Worm (Caenorhabditis elegans): ENCODE measurements around the gene mes-6.

mes-6 gene

ce11 chrIV:8512679-8513078 lies 1.6 kb downstream of the mes-6 start, which contains the start of gene C09G4.4:
Gene C09G4.4 (plus strand): TSS chrIV:8512979.
- TF ChIP-seq ceh-31 (tag; optimal IDR thresholded peaks at IDR 0.05) (no peak), elt-2 (tag; optimal IDR thresholded peaks at IDR 0.05) (peak; percentile 15)

ce11 chrIV:8513619-8514018 lies 2.5 kb downstream of the mes-6 start, which contains the start of gene cks-1:
Gene cks-1 (plus strand): TSS chrIV:8513919.
- TF ChIP-seq dve-1 (tag; optimal IDR thresholded peaks at IDR 0.05), result no peak

ce11 chrIV:8514546-8514945 lies 3.5 kb downstream of the mes-6 start:
- TF ChIP-seq lin-11 (tag; optimal IDR thresholded peaks at IDR 0.05) (no peak), pqm-1 (tag; optimal IDR thresholded peaks at IDR 0.05) (no peak), T23F11.4 (GFP tag; optimal IDR thresholded peaks at IDR 0.05) (no peak), pros-1 (tag; optimal IDR thresholded peaks at IDR 0.05) (no peak), hlh-30 (tag; optimal IDR thresholded peaks at IDR 0.05; ENCODE audit: insufficient read depth) (no peak), ttx-3 (tag; optimal IDR thresholded peaks at IDR 0.05) (no peak), ceh-18 (tag; optimal IDR thresholded peaks at IDR 0.05) (no peak), eyg-1 (tag; optimal IDR thresholded peaks at IDR 0.05) (no peak), C08G9.2 (tag; optimal IDR thresholded peaks at IDR 0.05) (no peak), ama-1 (optimal IDR thresholded peaks at IDR 0.05) (no peak), dmd-4 (tag; optimal IDR thresholded peaks at IDR 0.05; ENCODE audit: borderline replicate concordance) (no peak), pha-4 (tag; optimal IDR thresholded peaks at IDR 0.05) (no peak), odd-2 (tag; optimal IDR thresholded peaks at IDR 0.05) (no peak), hlh-8 (tag; optimal IDR thresholded peaks at IDR 0.05) (no peak), ceh-31 (tag; optimal IDR thresholded peaks at IDR 0.05) (no peak), fkh-10 (GFP tag; optimal IDR thresholded peaks at IDR 0.05) (no peak), zip-5 (tag; optimal IDR thresholded peaks at IDR 0.05) (no peak), che-1 (tag; optimal IDR thresholded peaks at IDR 0.05) (no peak)

ce11 chrIV:8519949-8520348 lies 8.9 kb downstream of the mes-6 start:
- TF ChIP-seq F13H6.1 (tag; optimal IDR thresholded peaks at IDR 0.05) (no peak), ahr-1 (tag; optimal IDR thresholded peaks at IDR 0.05) (no peak), che-1 (tag; optimal IDR thresholded peaks at IDR 0.05) (no peak), T23F11.4 (GFP tag; optimal IDR thresholded peaks at IDR 0.05) (no peak), elt-4 (tag; optimal IDR thresholded peaks at IDR 0.05) (no peak), fax-1 (tag; optimal IDR thresholded peaks at IDR 0.05) (no peak), unc-55 (GFP tag; optimal IDR thresholded peaks at IDR 0.05) (no peak), hlh-13 (GFP tag; optimal IDR thresholded peaks at IDR 0.05) (no peak), hlh-6 (tag; optimal IDR thresholded peaks at IDR 0.05) (no peak), unc-86 (tag; optimal IDR thresholded peaks at IDR 0.05) (no peak), pha-4 (tag; optimal IDR thresholded peaks at IDR 0.05) (no peak), nfya-1 (tag; optimal IDR thresholded peaks at IDR 0.05) (no peak), madf-2 (tag; optimal IDR thresholded peaks at IDR 0.05) (no peak), npax-4 (tag; optimal IDR thresholded peaks at IDR 0.05) (no peak), ceh-30 (tag; optimal IDR thresholded peaks at IDR 0.05) (no peak), sdc-2 (tag; optimal IDR thresholded peaks at IDR 0.05) (no peak), ceh-22 (tag; optimal IDR thresholded peaks at IDR 0.05) (no peak), ztf-16 (tag; optimal IDR thresholded peaks at IDR 0.05) (no peak), C38D4.7 (GFP tag; optimal IDR thresholded peaks at IDR 0.05) (no peak)

- TF ChIP-seq T23F11.4 (GFP tag; optimal IDR thresholded peaks at IDR 0.05) (no peak), ceh-48 (tag; optimal IDR thresholded peaks at IDR 0.05) (no peak), tbx-7 (tag; optimal IDR thresholded peaks at IDR 0.05) (no peak), ceh-18 (tag; optimal IDR thresholded peaks at IDR 0.05) (no peak), K09A11.1 (tag; optimal IDR thresholded peaks at IDR 0.05; ENCODE audit: insufficient read depth) (no peak), lin-11 (tag; optimal IDR thresholded peaks at IDR 0.05) (no peak), gmeb-2 (tag; optimal IDR thresholded peaks at IDR 0.05) (no peak), pha-4 (tag; optimal IDR thresholded peaks at IDR 0.05) (no peak)
Measured at ce11 chrIV:8520594-8520993, 9.5 kb downstream of the mes-6 start, which contains the start of gene pkg-2. Gene pkg-2 (plus strand): TSS chrIV:8520894.
